ENCODE assay signal across 1 fruit fly cellular context in genomic region chr3R:18298900-18299321, dm6.
TF ChIP-seq lines count a peak whose summit lies in the region.

Gene Dlc90F (plus strand): TSS chr3R:18299229.

TF ChIP-seq in whole organism, embryonic, 481 proteins besides CTCF, POLR2A, EP300 and RAD21 (continued from another document):
- TF ChIP-seq pnt (GFP tag; optimal IDR thresholded peaks at IDR 0.05; lab: Kevin White, UChicago) (peak; percentile 79), CG7556 (GFP tag; optimal IDR thresholded peaks at IDR 0.05; lab: Kevin White, UChicago) (peak; percentile 54), C15 (GFP tag; IDR thresholded peaks at IDR 0.05; lab: Robert Waterston, UW) (0 out of 3 replicates have a peak, but pooled peaks have one; percentile 58), CG16779 (GFP tag; IDR thresholded peaks at IDR 0.05; lab: Robert Waterston, UW) (no peak), D (optimal IDR thresholded peaks at IDR 0.05; lab: Kevin White, UChicago) (no peak), D (GFP tag; optimal IDR thresholded peaks at IDR 0.05; lab: Kevin White, UChicago) (peak; percentile 22), Kr (GFP tag; optimal IDR thresholded peaks at IDR 0.05; lab: Kevin White, UChicago) (no peak), CG13775 (GFP tag; optimal IDR thresholded peaks at IDR 0.05; lab: Kevin White, UChicago) (peak; percentile 74), CG6175 (GFP tag; IDR thresholded peaks at IDR 0.05; lab: Robert Waterston, UW) (0 out of 3 replicates have a peak, but pooled peaks have one; percentile 24), CHES-1-like (GFP tag; optimal IDR thresholded peaks at IDR 0.05; lab: Kevin White, UChicago) (peak; percentile 86), zfh2 (GFP tag; optimal IDR thresholded peaks at IDR 0.05; lab: Kevin White, UChicago) (peak; percentile 80), fd64A (GFP tag; optimal IDR thresholded peaks at IDR 0.05; lab: Kevin White, UChicago) (no peak), CG10462 (GFP tag; optimal IDR thresholded peaks at IDR 0.05; lab: Kevin White, UChicago) (peak; percentile 58), CG4328 (GFP tag; optimal IDR thresholded peaks at IDR 0.05; lab: Kevin White, UChicago) (peak; percentile 17), Bdp1 (GFP tag; optimal IDR thresholded peaks at IDR 0.05; lab: Kevin White, UChicago) (peak; percentile 72), CG11085 (GFP tag; IDR thresholded peaks at IDR 0.05; lab: Robert Waterston, UW) (peak; percentile 67; the same call in 1 of the 2 replicates), NfI (GFP tag; optimal IDR thresholded peaks at IDR 0.05; lab: Kevin White, UChicago) (peak; percentile 80), CG8359 (GFP tag; optimal IDR thresholded peaks at IDR 0.05; lab: Kevin White, UChicago; ENCODE audit: borderline replicate concordance) (no peak), Hsf (GFP tag; optimal IDR thresholded peaks at IDR 0.05; lab: Kevin White, UChicago) (peak; percentile 88), Nf-YB (GFP tag; optimal IDR thresholded peaks at IDR 0.05; lab: Kevin White, UChicago) (peak; percentile 59), CG2712 (tag; optimal IDR thresholded peaks at IDR 0.05; lab: Kevin White, UChicago) (peak; percentile 83), cwo (GFP tag; optimal IDR thresholded peaks at IDR 0.05; lab: Kevin White, UChicago) (peak; percentile 10), Nf-YA (GFP tag; IDR thresholded peaks at IDR 0.05; lab: Robert Waterston, UW) (no peak), CG12659 (GFP tag; optimal IDR thresholded peaks at IDR 0.05; lab: Kevin White, UChicago) (peak; percentile 94), Lim3 (GFP tag; IDR thresholded peaks at IDR 0.05; lab: Robert Waterston, UW) (peak; percentile 53; the same call in 1 of the 2 replicates), otp (GFP tag; IDR thresholded peaks at IDR 0.05; lab: Robert Waterston, UW) (0 out of 3 replicates have a peak, but pooled peaks have one; percentile 39), CG10979 (tag; optimal IDR thresholded peaks at IDR 0.05; lab: Kevin White, UChicago) (peak; percentile 38), odd (GFP tag; optimal IDR thresholded peaks at IDR 0.05; lab: Kevin White, UChicago) (no peak), mld (GFP tag; IDR thresholded peaks at IDR 0.05; lab: Robert Waterston, UW; ENCODE audit: partially characterized antibody) (no peak), CG14014 (GFP tag; IDR thresholded peaks at IDR 0.05; lab: Robert Waterston, UW) (peak; percentile 80), CkIIα-i1 (GFP tag; IDR thresholded peaks at IDR 0.05; lab: Robert Waterston, UW) (no peak), Rx (GFP tag; IDR thresholded peaks at IDR 0.05; lab: Robert Waterston, UW) (peak; percentile 62; the same call in 1 of the 2 replicates), Eip74EF (GFP tag; optimal IDR thresholded peaks at IDR 0.05; lab: Kevin White, UChicago) (peak in 1 of 2 experiments; percentile 68), Dek (tag; optimal IDR thresholded peaks at IDR 0.05; lab: Kevin White, UChicago) (peak; percentile 73), CG13624 (GFP tag; optimal IDR thresholded peaks at IDR 0.05; lab: Kevin White, UChicago) (peak; percentile 88), hkb (optimal IDR thresholded peaks at IDR 0.05; lab: Kevin White, UChicago) (peak; percentile 94), hkb (GFP tag; IDR thresholded peaks at IDR 0.05; lab: Robert Waterston, UW) (peak; percentile 63; the same call in 1 of the 2 replicates), CG33557 (GFP tag; optimal IDR thresholded peaks at IDR 0.05; lab: Kevin White, UChicago) (peak; percentile 47), H2.0 (GFP tag; IDR thresholded peaks at IDR 0.05; lab: Robert Waterston, UW) (peak; percentile 79), psq (GFP tag; optimal IDR thresholded peaks at IDR 0.05; lab: Kevin White, UChicago) (no peak), CG11723 (GFP tag; optimal IDR thresholded peaks at IDR 0.05; lab: Kevin White, UChicago) (peak; percentile 31)
